Worm (Caenorhabditis elegans) whole organism, L2 larva: ENCODE measurements around the gene H06H21.37.

Source experiments
- ama-1 ChIP-seq: fragments of 150-350 bp; optimal IDR thresholded peaks from 2 replicates; lab custom pipeline; 2018; ENCODE audit warnings: inconsistent platforms
- blmp-1 ChIP-seq: sonication (generic microtip); optimal IDR thresholded peaks from 2 replicates; lab custom pipeline; 2017; ENCODE audit warnings: missing genetic modification characterization, mild to moderate bottlenecking, missing compliant biosample characterization, antibody characterized with exemption, moderate library complexity; ENCODE audit not compliant: insufficient read depth
- elt-3 ChIP-seq: sonication (generic microtip); optimal IDR thresholded peaks from 2 replicates; lab custom pipeline; 2017; ENCODE audit warnings: missing biosample characterization, missing genetic modification characterization
- lsy-2 ChIP-seq, 2 experiments: fragments of 150-350 bp in 1 of 2; sonication (generic microtip) in 1 of 2; optimal IDR thresholded peaks; 2 replicates each; lab custom pipeline; 2014 to 2017; ENCODE audit warnings: missing biosample characterization in 2 of 2, missing genetic modification characterization in 2 of 2
- nhr-12 ChIP-seq: fragments of 150-350 bp; optimal IDR thresholded peaks from 2 replicates; lab custom pipeline; 2014; ENCODE audit warnings: missing biosample characterization, missing genetic modification characterization
- unc-62 ChIP-seq: fragments of 150-350 bp; optimal IDR thresholded peaks from 2 replicates; lab custom pipeline; 2014; ENCODE audit warnings: missing biosample characterization, missing genetic modification reagents, missing genetic modification characterization
- zag-1 ChIP-seq: fragments of 150-350 bp; optimal IDR thresholded peaks from 2 replicates; lab custom pipeline; 2014; ENCODE audit warnings: missing biosample characterization, missing genetic modification characterization
- ztf-11 ChIP-seq: sonication (generic microtip); optimal IDR thresholded peaks from 2 replicates; lab custom pipeline; 2017; ENCODE audit warnings: missing biosample characterization, missing genetic modification characterization

ce11 chrIV:4810377-4810984 lies 707 bp upstream of the H06H21.37 start, which contains the start of gene eif-1.A:
- TF ChIP-seq unc-62 (GFP tag; lab: Kevin White, UChicago) (no peak), nhr-12 (tag; lab: Kevin White, UChicago) (no peak), elt-3 (tag; lab: Kevin White, UChicago) (no peak), ztf-11 (no peak), zag-1 (tag; lab: Kevin White, UChicago) (no peak), lsy-2 (tag; optimal IDR thresholded peaks at IDR 0.05; lab: Kevin White, UChicago) (peak in 1 of 2 experiments; percentile 80), ama-1 (lab: Kevin White, UChicago) (no peak), blmp-1 (tag; lab: Kevin White, UChicago) (peak; percentile 19)
